Worm (Caenorhabditis elegans) whole organism, mixed stage, embryonic: ENCODE measurements around the gene srt-17.

Source experiments
- M03D4.4 ChIP-seq: sonication (generic microtip); optimal IDR thresholded peaks from 2 replicates; lab custom pipeline; 2017; ENCODE audit warnings: mild to moderate bottlenecking, missing genetic modification characterization, missing compliant biosample characterization
- bed-3 ChIP-seq: fragments of 200-800 bp; sonication (Bioruptor generic); optimal IDR thresholded peaks from 3 replicates; lab custom pipeline; 2018; ENCODE audit warnings: mild to moderate bottlenecking, missing genetic modification characterization, moderate library complexity, missing compliant biosample characterization
- blmp-1 ChIP-seq: fragments of 150-350 bp; optimal IDR thresholded peaks from 2 replicates; lab custom pipeline; 2014; ENCODE audit warnings: missing biosample characterization, missing genetic modification characterization
- ceh-39 ChIP-seq: fragments of 150-350 bp; optimal IDR thresholded peaks from 2 replicates; lab custom pipeline; 2014; ENCODE audit warnings: missing biosample characterization, missing genetic modification characterization
- ceh-43 ChIP-seq: fragments of 200-800 bp; sonication (Bioruptor generic); optimal IDR thresholded peaks from 2 replicates; lab custom pipeline; 2018; ENCODE audit warnings: mild to moderate bottlenecking, missing genetic modification characterization, moderate library complexity, missing compliant biosample characterization
- ceh-83 ChIP-seq: fragments of 200-800 bp; sonication (Bioruptor generic); optimal IDR thresholded peaks from 2 replicates; lab custom pipeline; 2018; ENCODE audit warnings: mild to moderate bottlenecking, missing genetic modification characterization, missing compliant biosample characterization
- ces-1 ChIP-seq: fragments of 150-350 bp; optimal IDR thresholded peaks from 2 replicates; lab custom pipeline; 2014; ENCODE audit warnings: missing biosample characterization, missing genetic modification reagents, missing genetic modification characterization
- drap-1 ChIP-seq: fragments of 200-800 bp; sonication (Bioruptor generic); optimal IDR thresholded peaks from 3 replicates; lab custom pipeline; 2018; ENCODE audit warnings: mild to moderate bottlenecking, missing genetic modification characterization, missing compliant biosample characterization
- elt-1 ChIP-seq: sonication (generic microtip); optimal IDR thresholded peaks from 2 replicates; lab custom pipeline; 2017; ENCODE audit warnings: missing genetic modification characterization, mild to moderate bottlenecking, missing compliant biosample characterization, antibody characterized with exemption, moderate library complexity, borderline replicate concordance; ENCODE audit not compliant: insufficient read depth
- elt-3 ChIP-seq: fragments of 150-350 bp; optimal IDR thresholded peaks from 2 replicates; lab custom pipeline; 2014; ENCODE audit warnings: missing biosample characterization, missing genetic modification characterization
- flh-1 ChIP-seq: fragments of 200-800 bp; sonication (Bioruptor generic); optimal IDR thresholded peaks from 2 replicates; lab custom pipeline; 2018; ENCODE audit warnings: mild to moderate bottlenecking, missing genetic modification characterization, moderate library complexity, missing compliant biosample characterization
- ham-2 ChIP-seq: fragments of 200-800 bp; sonication (Bioruptor generic); optimal IDR thresholded peaks from 2 replicates; lab custom pipeline; 2018; ENCODE audit warnings: mild to moderate bottlenecking, missing genetic modification characterization, missing compliant biosample characterization
- lin-13 ChIP-seq: fragments of 150-350 bp; optimal IDR thresholded peaks from 2 replicates; lab custom pipeline; 2014; ENCODE audit warnings: missing biosample characterization, missing genetic modification characterization
- lsy-2 ChIP-seq: fragments of 150-350 bp; optimal IDR thresholded peaks from 2 replicates; lab custom pipeline; 2014; ENCODE audit warnings: missing biosample characterization, missing genetic modification characterization
- mab-5 ChIP-seq: fragments of 150-350 bp; optimal IDR thresholded peaks from 2 replicates; lab custom pipeline; 2014; ENCODE audit warnings: missing biosample characterization, missing genetic modification characterization
- mls-2 ChIP-seq: sonication (generic microtip); optimal IDR thresholded peaks from 2 replicates; lab custom pipeline; 2016; ENCODE audit warnings: mild to moderate bottlenecking, missing genetic modification characterization, moderate library complexity, missing compliant biosample characterization
- nhr-12 ChIP-seq: fragments of 150-350 bp; optimal IDR thresholded peaks from 2 replicates; lab custom pipeline; 2014; ENCODE audit warnings: missing biosample characterization, missing genetic modification characterization
- nhr-28 ChIP-seq: fragments of 150-350 bp; optimal IDR thresholded peaks from 2 replicates; lab custom pipeline; 2014; ENCODE audit warnings: missing biosample characterization, missing genetic modification characterization
- pha-4 ChIP-seq: fragments of 150-350 bp; optimal IDR thresholded peaks from 2 replicates; lab custom pipeline; 2018; ENCODE audit warnings: missing biosample characterization, missing genetic modification reagents, missing genetic modification characterization
- snpc-4 ChIP-seq: fragments of 150-350 bp; optimal IDR thresholded peaks from 2 replicates; lab custom pipeline; 2014; ENCODE audit warnings: missing biosample characterization, missing genetic modification characterization
- sptf-1 ChIP-seq: sonication (generic microtip); optimal IDR thresholded peaks from 2 replicates; lab custom pipeline; 2017; ENCODE audit warnings: mild to moderate bottlenecking, missing genetic modification characterization, moderate library complexity, missing compliant biosample characterization
- tbx-8 ChIP-seq: fragments of 200-800 bp; sonication (Bioruptor generic); optimal IDR thresholded peaks from 2 replicates; lab custom pipeline; 2018; ENCODE audit warnings: mild to moderate bottlenecking, missing genetic modification characterization, moderate library complexity, missing compliant biosample characterization
- unc-120 ChIP-seq: sonication (generic microtip); optimal IDR thresholded peaks from 2 replicates; lab custom pipeline; 2017; ENCODE audit warnings: missing genetic modification characterization, missing compliant biosample characterization; ENCODE audit not compliant: poor library complexity, severe bottlenecking
- unc-39 ChIP-seq: fragments of 150-350 bp; optimal IDR thresholded peaks from 2 replicates; lab custom pipeline; 2014; ENCODE audit warnings: missing biosample characterization, missing genetic modification characterization
- unc-62 ChIP-seq: fragments of 150-350 bp; optimal IDR thresholded peaks from 2 replicates; lab custom pipeline; 2014; ENCODE audit warnings: missing biosample characterization, missing genetic modification reagents, missing genetic modification characterization
- zip-8 ChIP-seq: fragments of 150-350 bp; optimal IDR thresholded peaks from 2 replicates; lab custom pipeline; 2014; ENCODE audit warnings: missing biosample characterization, missing genetic modification characterization
- ztf-11 ChIP-seq: fragments of 150-350 bp; optimal IDR thresholded peaks from 2 replicates; lab custom pipeline; 2014; ENCODE audit warnings: missing biosample characterization, missing genetic modification characterization

srt-17 gene

ce11 chrV:622902-623301 is 1.9 kb downstream of the srt-17 start, which contains the start of gene F48G7.5:
TSS of gene F48G7.5 (minus strand) at chrV:622935.
- no peak for TF ChIP-seq ceh-43 (GFP tag; lab: Kevin White, UChicago)
- no peak for TF ChIP-seq drap-1 (GFP tag; lab: Kevin White, UChicago)

DNA sequence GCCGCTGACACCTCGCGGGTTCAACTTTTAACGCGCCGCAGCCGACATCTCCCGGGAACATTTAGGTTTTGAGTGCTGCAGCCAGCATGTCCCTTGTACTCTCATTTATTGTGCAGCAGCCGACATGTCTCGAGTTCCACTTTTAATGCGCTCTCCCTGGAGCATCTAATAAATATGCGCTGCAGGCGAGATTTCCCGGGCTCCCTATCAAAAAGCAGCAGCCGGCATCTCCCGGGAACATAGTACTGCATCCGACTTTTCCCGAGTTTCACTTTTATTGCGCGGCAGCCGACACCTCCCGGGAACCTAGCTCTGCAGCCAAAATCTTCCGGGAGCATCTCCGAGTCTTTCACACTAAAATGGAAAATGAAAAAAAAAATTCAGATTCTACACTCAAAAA is 3.8 kb downstream of the srt-17 start:
- no peak for TF ChIP-seq zip-8
- no peak for TF ChIP-seq elt-1 (tag; lab: Kevin White, UChicago)
- TF ChIP-seq M03D4.4 = no peak
- no peak for TF ChIP-seq lsy-2
- no peak for TF ChIP-seq pha-4 (tag; lab: Kevin White, UChicago)
- no peak for TF ChIP-seq elt-3 (tag; lab: Kevin White, UChicago)
- TF ChIP-seq ces-1 (GFP tag; lab: Kevin White, UChicago) = no peak
- TF ChIP-seq ceh-43 (GFP tag; lab: Kevin White, UChicago) = no peak
- no peak for TF ChIP-seq ztf-11 (tag; lab: Kevin White, UChicago)
- TF ChIP-seq, all 35 proteins: peak for 0

DNA sequence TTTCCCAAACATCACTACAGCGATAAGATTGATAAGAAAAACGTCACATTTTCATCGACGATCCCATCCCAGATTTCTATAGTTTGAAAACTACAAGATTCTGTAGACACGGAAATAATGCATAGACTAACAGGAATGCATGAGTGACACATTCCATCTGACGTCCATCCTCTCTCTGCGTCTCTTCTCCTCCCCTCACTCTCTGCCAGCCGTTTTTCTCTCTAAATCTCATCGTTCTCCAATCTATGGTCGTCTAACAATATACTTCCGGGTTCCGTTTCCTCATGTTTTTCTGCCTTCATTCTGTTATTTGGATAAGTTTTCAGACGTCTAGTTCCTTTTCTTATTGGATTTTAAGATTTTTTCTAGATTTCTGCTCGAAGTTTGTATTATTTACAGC is 5.8 kb downstream of the srt-17 start, which contains the start of gene F48G7.4:
F48G7.4 (plus strand) TSS at position 400 of the 400 bp plus-strand sequence.
- no peak for TF ChIP-seq sptf-1 (tag; lab: Kevin White, UChicago)
- no peak for TF ChIP-seq unc-39 (tag; lab: Kevin White, UChicago)
- peak; percentile 86 for TF ChIP-seq unc-62 (GFP tag; lab: Kevin White, UChicago)
- no peak for TF ChIP-seq ceh-39
- no peak for TF ChIP-seq ztf-11 (tag; lab: Kevin White, UChicago)
- TF ChIP-seq elt-3 (tag; lab: Kevin White, UChicago) = no peak

- TF ChIP-seq elt-3 (tag; lab: Kevin White, UChicago) = no peak
- no peak for TF ChIP-seq nhr-12 (tag; lab: Kevin White, UChicago)
- no peak for TF ChIP-seq ceh-39
- TF ChIP-seq tbx-8 = no peak
- TF ChIP-seq unc-39 (tag; lab: Kevin White, UChicago) = no peak
- TF ChIP-seq drap-1 (GFP tag; lab: Kevin White, UChicago) = no peak
Measured at ce11 chrV:617917-618316, 6.9 kb downstream of the srt-17 start.

DNA sequence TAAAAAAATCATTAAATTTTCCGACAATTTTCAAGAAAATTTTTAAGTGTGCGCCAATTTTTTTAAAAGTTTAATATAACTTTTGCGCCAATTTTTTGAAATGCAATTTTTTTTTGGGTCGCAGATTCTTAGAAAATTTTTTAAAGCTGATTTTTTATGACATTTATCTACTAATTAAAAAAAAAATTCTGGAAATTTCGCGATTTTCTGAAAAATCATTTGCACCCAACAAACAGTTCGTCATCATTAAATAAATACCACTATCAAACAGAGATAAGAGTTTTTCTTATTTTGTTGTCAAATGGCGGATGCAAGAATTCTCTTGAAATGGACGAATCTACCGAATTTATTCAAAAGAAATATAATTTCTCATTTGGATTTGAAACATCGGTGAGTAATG is 9.5 kb downstream of the srt-17 start, which contains the start of gene F48G7.13:
F48G7.13 (plus strand) TSS at position 301 of the 400 bp plus-strand sequence.
- TF ChIP-seq blmp-1 (tag; lab: Kevin White, UChicago) = no peak
- TF ChIP-seq unc-39 (tag; lab: Kevin White, UChicago) = no peak
- TF ChIP-seq bed-3 = no peak
- TF ChIP-seq elt-1 (tag; lab: Kevin White, UChicago) = no peak
- TF ChIP-seq, all 35 proteins: peak for 0

ce11 chrV:610217-610616 is 14.6 kb downstream of the srt-17 start, which contains the start of gene nhr-90:
TSS of gene nhr-90 (plus strand) at chrV:610512.
- no peak for TF ChIP-seq sptf-1 (tag; lab: Kevin White, UChicago)
- TF ChIP-seq flh-1 (GFP tag; lab: Kevin White, UChicago) = no peak
- TF ChIP-seq lin-13 (tag; lab: Kevin White, UChicago) = no peak
- no peak for TF ChIP-seq mls-2 (tag; lab: Kevin White, UChicago)
- TF ChIP-seq lsy-2 = no peak
- TF ChIP-seq ceh-83 = no peak
- no peak for TF ChIP-seq zip-8
- no peak for TF ChIP-seq bed-3
- TF ChIP-seq nhr-28 (tag; lab: Kevin White, UChicago) = no peak
- TF ChIP-seq, all 35 proteins: peak for 0

ce11 chrV:609671-610070 is 15.2 kb downstream of the srt-17 start, which contains the start of gene srlf-36:
TSS of gene srlf-36 (minus strand) at chrV:609771.
- TF ChIP-seq zip-8 (no peak), ces-1 (GFP tag; lab: Kevin White, UChicago) (no peak), unc-62 (GFP tag; lab: Kevin White, UChicago) (no peak), lin-13 (tag; lab: Kevin White, UChicago) (no peak), nhr-12 (tag; lab: Kevin White, UChicago) (no peak), tbx-8 (no peak)

ce11 chrV:608844-609243 is 16.0 kb downstream of the srt-17 start, which contains the start of gene srw-109:
TSS of gene srw-109 (minus strand) at chrV:608944.
- TF ChIP-seq zip-8 = no peak
- TF ChIP-seq elt-1 (tag; lab: Kevin White, UChicago) = no peak
- no peak for TF ChIP-seq snpc-4 (tag; lab: Kevin White, UChicago)
- no peak for TF ChIP-seq ceh-39
- no peak for TF ChIP-seq ceh-43 (GFP tag; lab: Kevin White, UChicago)
- TF ChIP-seq blmp-1 (tag; lab: Kevin White, UChicago) = no peak
- TF ChIP-seq unc-120 (tag; lab: Kevin White, UChicago) = no peak
- TF ChIP-seq bed-3 = no peak
- TF ChIP-seq mab-5 = no peak
- no peak for TF ChIP-seq pha-4 (tag; lab: Kevin White, UChicago)
- TF ChIP-seq M03D4.4 = no peak
- no peak for TF ChIP-seq flh-1 (GFP tag; lab: Kevin White, UChicago)
- TF ChIP-seq ham-2 (GFP tag; lab: Kevin White, UChicago) = no peak
